Worm (Caenorhabditis elegans): ENCODE results near the gene dnj-22.
A peak's percentile ranks its signal among the peaks of the same experiment; 100 is the strongest.

dnj-22 gene

DNA sequence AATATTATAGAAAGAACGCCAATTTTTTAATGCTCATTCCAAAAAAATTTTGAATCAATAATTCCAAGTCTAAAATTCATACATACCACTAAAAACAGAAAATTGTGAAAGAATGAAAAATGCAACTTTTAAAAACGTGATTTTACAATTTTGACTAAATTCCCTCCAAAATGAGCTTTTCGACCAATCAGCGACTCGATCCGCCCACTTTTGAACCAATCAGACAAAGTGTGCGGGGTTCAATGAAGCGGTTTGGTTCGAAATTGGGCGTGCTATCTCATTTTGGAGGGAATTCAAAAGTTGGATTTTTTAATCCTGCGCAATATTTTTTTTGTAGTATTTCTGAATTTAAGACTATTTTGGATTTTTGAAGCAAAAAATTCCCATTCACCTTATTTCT is 44.6 kb downstream of the dnj-22 start:
- TF ChIP-seq him-1 (tag; optimal IDR thresholded peaks at IDR 0.05) (no peak), W03F9.2 (tag; optimal IDR thresholded peaks at IDR 0.05) (no peak), dao-5 (tag; optimal IDR thresholded peaks at IDR 0.05) (no peak)

DNA sequence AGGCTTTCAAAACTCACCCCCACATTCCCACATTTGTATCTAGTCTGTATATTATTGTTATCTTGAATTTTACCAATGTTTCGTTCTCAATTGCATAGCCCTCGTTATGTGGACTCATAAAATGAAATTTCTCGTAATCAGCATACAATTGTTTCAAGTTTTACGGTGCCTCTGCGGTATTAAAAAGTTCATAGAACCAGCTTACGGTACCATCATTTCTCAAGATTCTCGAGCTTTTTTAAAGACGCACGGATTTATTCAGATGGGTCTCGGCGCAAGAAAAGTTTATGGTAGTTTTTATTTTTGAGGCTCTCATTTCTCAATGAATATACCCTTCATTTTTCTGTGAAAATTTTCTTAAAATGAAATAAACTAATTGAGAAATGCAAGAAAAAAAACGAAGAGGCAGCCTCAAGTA is 46.8 kb downstream of the dnj-22 start:
- TF ChIP-seq dao-5 (tag; optimal IDR thresholded peaks at IDR 0.05) = peak; percentile 51
- TF ChIP-seq W03F9.2 (tag; optimal IDR thresholded peaks at IDR 0.05) = no peak

DNA sequence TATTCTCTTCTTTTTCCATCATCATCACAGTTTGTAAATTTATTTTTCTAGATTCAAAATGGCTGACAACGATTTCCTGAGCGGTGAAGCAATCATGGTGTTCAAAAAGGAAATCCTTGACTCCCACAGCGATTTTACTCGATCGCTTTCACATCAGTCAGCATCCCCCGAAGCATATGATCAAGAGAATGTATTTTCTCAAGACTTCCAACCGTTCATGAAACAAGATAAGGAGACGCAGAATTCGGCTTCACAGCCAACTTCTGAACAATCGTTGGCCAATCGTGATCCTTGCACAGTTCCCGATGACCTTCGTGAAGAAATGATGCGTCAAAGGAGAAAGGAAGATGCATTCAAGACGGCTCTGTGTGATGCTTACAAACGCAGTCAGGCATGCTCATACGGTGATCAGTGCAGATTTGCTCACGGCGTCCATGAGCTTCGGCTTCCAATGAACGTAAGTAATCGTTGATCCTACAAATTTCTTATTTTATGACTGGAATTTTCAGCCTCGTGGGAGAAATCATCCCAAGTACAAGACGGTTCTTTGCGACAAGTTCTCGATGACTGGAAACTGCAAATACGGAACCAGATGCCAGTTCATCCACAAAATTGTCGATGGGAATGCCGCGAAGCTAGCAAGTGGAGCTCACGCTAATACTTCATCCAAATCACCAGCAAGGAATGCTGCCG is 47.7 kb downstream of the dnj-22 start, which contains the start of gene pos-1:
pos-1 (plus strand) TSS at position 51 of the 693 bp plus-strand sequence.
- no peak for TF ChIP-seq him-1 (tag; optimal IDR thresholded peaks at IDR 0.05)

DNA sequence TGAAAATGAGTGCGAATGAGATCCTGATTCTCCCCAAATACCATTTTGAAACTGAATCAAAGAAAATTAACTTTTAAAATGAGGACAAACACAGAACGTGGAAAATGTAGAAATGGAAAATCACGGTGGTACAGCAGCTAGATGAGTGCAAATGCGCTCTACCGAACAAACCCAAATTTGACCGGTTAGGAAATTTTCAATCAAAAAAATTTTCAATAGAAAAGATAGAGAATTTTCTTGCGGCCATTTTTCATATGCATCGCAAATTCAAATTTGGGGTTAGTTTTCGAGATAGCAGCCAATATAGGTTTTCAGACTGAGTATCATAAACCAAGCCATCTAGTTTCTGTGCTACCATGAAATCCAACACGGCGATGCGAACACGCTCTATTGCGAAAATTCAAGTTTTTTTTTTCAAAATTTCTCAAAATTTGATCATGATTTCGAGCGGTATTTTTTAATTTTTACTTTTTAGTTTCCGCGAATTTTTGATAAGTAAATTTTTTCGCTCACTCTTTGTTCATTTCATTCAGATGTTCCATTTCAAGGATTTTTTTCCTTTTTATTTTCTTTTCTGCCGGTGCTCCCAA is 48.4 kb downstream of the dnj-22 start, which contains the start of gene vha-18:
vha-18 (minus strand) TSS at position 51 of the 590 bp plus-strand sequence.
- TF ChIP-seq dao-5 (tag; optimal IDR thresholded peaks at IDR 0.05) = no peak
- TF ChIP-seq W03F9.2 (tag; optimal IDR thresholded peaks at IDR 0.05) = no peak
- no peak for TF ChIP-seq him-1 (tag; optimal IDR thresholded peaks at IDR 0.05)

All from whole organism, L4/young adult.